Worm (Caenorhabditis elegans): ENCODE data around the gene H03E18.2.
"Not testable (repeated sequence)": the region's sequence is repeated elsewhere in the genome, so short reads cannot be mapped to it uniquely, and the experiment has no call there.

The H03E18.2 gene

DNA sequence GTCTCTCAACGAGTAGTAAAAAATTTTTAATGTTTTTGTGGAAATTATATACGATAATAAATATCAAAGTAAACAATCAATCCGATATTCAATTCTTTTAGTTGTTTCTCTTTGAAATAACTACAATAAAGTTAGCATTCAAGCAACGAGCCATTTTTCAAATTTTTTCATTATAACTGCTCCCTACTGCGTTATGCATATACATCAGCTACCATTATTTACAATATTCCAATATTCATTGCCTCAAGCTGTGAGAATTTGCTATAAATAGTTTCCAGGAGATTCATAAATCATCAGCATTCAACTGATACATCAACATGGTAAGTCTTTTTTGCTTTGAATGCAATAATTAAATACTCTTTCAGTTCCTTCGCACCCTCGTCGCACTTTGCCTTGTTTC lies 16.5 kb upstream of the H03E18.2 start, which contains the start of gene nspc-3:
Gene nspc-3, plus strand, starts transcription at position 301 of the 400 bp plus-strand sequence.
- TF ChIP-seq K12H6.12 (tag; optimal IDR thresholded peaks at IDR 0.05) (no peak), akir-1 (GFP tag; optimal IDR thresholded peaks at IDR 0.05) (no peak), Y53G8AR.9 (GFP tag; conservative IDR thresholded peaks at IDR 0.05) (no peak), lsy-27 (tag; optimal IDR thresholded peaks at IDR 0.05; ENCODE audit: borderline replicate concordance, insufficient read depth) (no peak), F55B11.4 (tag; optimal IDR thresholded peaks at IDR 0.05; ENCODE audit: borderline replicate concordance, insufficient read depth) (no peak), ets-4 (GFP tag; optimal IDR thresholded peaks at IDR 0.05) (no peak), F23B12.7 (tag; optimal IDR thresholded peaks at IDR 0.05; ENCODE audit: insufficient read depth) (no peak), efl-1 (GFP tag; optimal IDR thresholded peaks at IDR 0.05) (no peak), zfh-2 (GFP tag; conservative IDR thresholded peaks at IDR 0.05) (no peak), nhr-27 (tag; optimal IDR thresholded peaks at IDR 0.05) (no peak), aptf-2 (GFP tag; conservative IDR thresholded peaks at IDR 0.05) (no peak), lir-1 (GFP tag; conservative IDR thresholded peaks at IDR 0.05) (no peak), bed-2 (GFP tag; IDR thresholded peaks at IDR 0.05) (no peak), hmg-1.2 (GFP tag; IDR thresholded peaks at IDR 0.05) (no peak), hmg-20 (GFP tag; IDR thresholded peaks at IDR 0.05) (no peak)

DNA sequence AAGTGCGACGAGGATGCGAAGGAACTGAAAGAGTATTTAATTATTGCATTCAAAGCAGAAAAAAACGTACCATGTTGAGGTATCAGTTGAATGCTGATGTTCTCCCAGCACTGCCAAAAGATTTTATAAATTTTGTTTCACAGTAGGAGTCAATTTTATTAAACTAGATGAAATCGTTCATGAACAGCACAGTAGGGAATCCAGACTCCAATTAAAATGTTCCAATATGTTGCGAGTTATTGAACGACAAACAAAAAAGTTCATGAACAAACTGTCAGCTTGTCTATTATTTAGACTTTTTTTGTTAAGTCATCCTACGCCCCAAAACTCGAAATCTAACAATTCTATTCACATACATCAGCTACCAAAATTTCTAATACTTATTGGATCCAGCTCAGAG lies 14.7 kb upstream of the H03E18.2 start, which contains the start of gene nspc-1:
Gene nspc-1, minus strand, starts transcription at position 101 of the 400 bp plus-strand sequence.
- TF ChIP-seq akir-1 (GFP tag; optimal IDR thresholded peaks at IDR 0.05); Y79H2A.3 (GFP tag; conservative IDR thresholded peaks at IDR 0.05); madf-3 (GFP tag; IDR thresholded peaks at IDR 0.05): not testable (repeated sequence)

DNA sequence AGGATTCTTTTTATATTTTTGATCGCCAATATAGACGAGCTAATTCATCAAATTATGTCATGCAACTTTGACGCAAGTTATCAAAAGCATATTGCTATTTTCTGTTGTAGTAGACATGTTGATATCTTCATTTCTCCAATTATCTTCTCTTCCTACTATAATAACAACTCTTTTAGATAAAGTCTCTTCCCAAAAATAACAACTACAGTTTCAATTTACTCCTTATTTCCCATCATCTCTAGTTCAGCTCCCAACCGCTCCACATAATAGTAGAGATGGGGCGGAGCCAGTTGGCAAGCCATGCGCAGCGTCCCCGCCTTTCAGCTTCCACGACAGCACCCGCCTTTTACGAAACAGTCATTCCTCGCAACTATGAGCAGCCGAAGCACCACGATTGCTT lies 7.6 kb upstream of the H03E18.2 start, which contains the start of gene flp-5:
Gene flp-5, plus strand, starts transcription at position 301 of the 400 bp plus-strand sequence.
- no peak for TF ChIP-seq nhr-90 (tag; optimal IDR thresholded peaks at IDR 0.05)
- TF ChIP-seq ceh-27 (GFP tag; optimal IDR thresholded peaks at IDR 0.05): no peak
- no peak for TF ChIP-seq dox-1 (GFP tag; IDR thresholded peaks at IDR 0.05)
- TF ChIP-seq fkh-3 (tag; optimal IDR thresholded peaks at IDR 0.05): no peak

DNA sequence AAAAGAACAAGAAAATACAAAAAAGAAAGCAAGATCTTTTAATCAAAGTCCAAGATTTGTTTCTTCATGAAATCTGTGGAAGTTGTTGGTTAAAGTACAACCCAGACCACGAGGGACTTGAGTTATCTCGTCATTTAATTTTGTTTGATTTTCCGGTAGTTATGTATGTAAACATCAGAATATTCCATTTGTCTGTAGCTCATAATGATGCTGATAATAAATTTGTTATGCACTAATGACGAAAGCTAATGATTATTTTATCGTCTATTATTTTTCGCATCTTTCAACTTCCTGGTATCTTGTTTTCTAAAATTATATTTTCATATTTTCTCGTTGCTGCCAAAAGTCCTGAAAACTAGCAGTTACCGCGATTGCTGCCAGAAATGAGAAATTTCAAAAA lies 2.7 kb upstream of the H03E18.2 start:
- no peak for TF ChIP-seq nhr-120 (GFP tag; IDR thresholded peaks at IDR 0.05)
- no peak for TF ChIP-seq unc-62 (GFP tag; optimal IDR thresholded peaks at IDR 0.05)
- no peak for TF ChIP-seq F39B2.1 (GFP tag; IDR thresholded peaks at IDR 0.05)
- TF ChIP-seq T26A5.8 (tag; optimal IDR thresholded peaks at IDR 0.05): no peak
- TF ChIP-seq efl-1 (GFP tag; optimal IDR thresholded peaks at IDR 0.05): no peak
- no peak for TF ChIP-seq hmg-1.2 (GFP tag; IDR thresholded peaks at IDR 0.05)

DNA sequence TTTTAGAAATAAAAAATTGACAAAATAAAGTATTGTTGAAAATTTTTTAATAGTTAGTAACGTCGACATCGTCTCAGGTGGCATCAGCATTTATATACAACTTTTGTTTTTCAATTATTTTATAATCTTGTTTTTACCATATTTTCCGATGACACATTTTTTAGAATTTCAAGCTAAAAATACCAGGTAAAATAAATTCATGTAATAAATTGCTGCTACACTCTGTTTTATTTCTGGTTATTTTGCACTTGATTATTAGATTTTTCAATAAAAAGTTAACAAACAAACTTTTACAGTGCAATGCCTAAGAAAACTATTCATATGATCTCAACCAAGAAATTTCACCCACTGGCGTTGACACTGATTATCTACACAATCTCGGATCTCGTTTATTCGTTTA lies 1.3 kb upstream of the H03E18.2 start, which contains the start of gene C03G5.14:
Gene C03G5.14, plus strand, starts transcription at position 301 of the 400 bp plus-strand sequence.
- TF ChIP-seq ceh-27 (GFP tag; optimal IDR thresholded peaks at IDR 0.05) (no peak), F23B12.7 (tag; optimal IDR thresholded peaks at IDR 0.05; ENCODE audit: insufficient read depth) (no peak)

DNA sequence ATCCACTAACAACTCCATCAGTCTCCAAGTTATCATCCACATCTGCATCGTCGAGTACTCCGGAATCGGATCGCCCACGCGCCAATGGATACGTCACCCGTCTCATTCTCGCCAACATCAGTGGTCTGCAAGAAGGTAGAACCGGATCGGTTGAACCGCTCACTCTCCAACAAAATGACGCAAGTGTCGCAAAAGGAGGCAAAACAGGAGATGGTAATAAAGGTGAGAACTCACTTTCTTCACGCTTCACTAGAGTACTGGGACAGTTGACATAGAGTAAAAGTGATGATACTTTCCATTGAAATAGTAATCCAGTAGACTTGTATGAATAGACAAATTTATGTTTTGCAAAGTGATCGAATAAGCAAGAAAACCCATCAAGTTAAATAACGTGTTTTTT lies 11.2 kb downstream of the H03E18.2 start:
- TF ChIP-seq nhr-120 (GFP tag; IDR thresholded peaks at IDR 0.05): 0 out of 2 replicates have a peak, but pooled peaks have one; percentile 78
- no peak for TF ChIP-seq gei-17 (GFP tag; optimal IDR thresholded peaks at IDR 0.05)
- no peak for TF ChIP-seq D2030.7 (GFP tag; IDR thresholded peaks at IDR 0.05)

DNA sequence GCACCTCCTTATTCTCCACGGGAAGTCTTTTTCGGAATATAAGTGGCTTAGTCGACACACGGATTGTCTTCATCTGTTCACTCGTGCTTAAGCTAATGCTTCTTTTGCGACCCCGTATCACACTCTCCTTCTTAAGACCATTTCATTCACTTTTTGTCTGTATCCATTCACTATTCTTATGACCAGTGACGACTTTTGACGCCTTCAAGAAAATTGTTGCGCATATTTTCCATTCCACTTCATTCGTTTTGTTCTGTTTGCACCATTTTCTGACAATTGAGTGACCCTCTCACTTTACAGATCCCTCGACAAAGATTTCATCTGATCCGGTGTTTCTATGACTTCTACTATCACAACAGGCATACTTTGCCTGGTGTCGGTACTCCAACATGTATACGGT lies 12.7 kb downstream of the H03E18.2 start, which contains the start of gene H03E18.1:
Gene H03E18.1, plus strand, starts transcription at position 301 of the 400 bp plus-strand sequence.
- no peak for TF ChIP-seq madf-3 (GFP tag; IDR thresholded peaks at IDR 0.05)
